Worm (Caenorhabditis elegans) whole organism, young adult: ENCODE data around the gene syd-9.

Experiments
- B0019.2 ChIP-seq: fragments of 200-800 bp; sonication (Bioruptor generic); conservative IDR thresholded peaks from 2 replicates; pipeline ENCODE4 v1.3.6; 2022; ENCODE audit warnings: missing genetic modification reagents, missing genetic modification characterization, missing compliant biosample characterization
- C06A6.2 ChIP-seq: fragments of 200-800 bp; sonication (Bioruptor generic); conservative IDR thresholded peaks from 2 replicates; pipeline ENCODE4 v1.3.6; 2022; ENCODE audit warnings: missing genetic modification characterization, missing compliant biosample characterization
- C17E4.6 ChIP-seq: fragments of 200-800 bp; sonication (Bioruptor generic); IDR thresholded peaks from 2 replicates; pipeline ENCODE4 v1.3.6; 2022; ENCODE audit warnings: missing genetic modification reagents, missing genetic modification characterization, missing compliant biosample characterization
- F22D6.2 ChIP-seq: sonication (generic microtip); optimal IDR thresholded peaks from 2 replicates; lab custom pipeline; 2016; ENCODE audit warnings: mild to moderate bottlenecking, missing genetic modification characterization, missing compliant biosample characterization
- F23B12.7 ChIP-seq: sonication (generic microtip); optimal IDR thresholded peaks from 2 replicates; lab custom pipeline; 2017; ENCODE audit warnings: missing genetic modification characterization, mild to moderate bottlenecking, missing compliant biosample characterization, antibody characterized with exemption, moderate library complexity; ENCODE audit not compliant: insufficient read depth
- F37B4.10 ChIP-seq: fragments of 200-800 bp; sonication (Bioruptor generic); IDR thresholded peaks from 2 replicates; pipeline ENCODE4 v1.3.6; 2022; ENCODE audit warnings: missing genetic modification characterization, missing compliant biosample characterization
- F49E8.2 ChIP-seq: sonication (generic microtip); optimal IDR thresholded peaks from 3 replicates; lab custom pipeline; 2017; ENCODE audit warnings: missing genetic modification characterization, mild to moderate bottlenecking, missing compliant biosample characterization, antibody characterized with exemption, moderate library complexity; ENCODE audit not compliant: insufficient read depth
- F55B11.4 ChIP-seq: sonication (generic microtip); optimal IDR thresholded peaks from 2 replicates; lab custom pipeline; 2016; ENCODE audit warnings: missing compliant biosample characterization, missing genetic modification characterization, borderline replicate concordance; ENCODE audit not compliant: insufficient read depth
- F57A8.1 ChIP-seq: fragments of 200-800 bp; sonication (Bioruptor generic); optimal IDR thresholded peaks from 2 replicates; lab custom pipeline; 2018; ENCODE audit warnings: mild to moderate bottlenecking, missing genetic modification characterization, moderate library complexity, missing compliant biosample characterization
- F57C9.4 ChIP-seq: sonication (generic microtip); optimal IDR thresholded peaks from 2 replicates; lab custom pipeline; 2017; ENCODE audit warnings: mild to moderate bottlenecking, missing genetic modification characterization, missing compliant biosample characterization
- K11D2.4 ChIP-seq: fragments of 200-800 bp; sonication (Bioruptor generic); IDR thresholded peaks from 2 replicates; pipeline ENCODE4 v1.3.6; 2022; ENCODE audit warnings: missing genetic modification reagents, missing genetic modification characterization, missing compliant biosample characterization
- T26A5.8 ChIP-seq: sonication (generic microtip); optimal IDR thresholded peaks from 2 replicates; lab custom pipeline; 2016; ENCODE audit warnings: missing genetic modification characterization, missing compliant biosample characterization
- Y79H2A.3 ChIP-seq: fragments of 200-800 bp; sonication (Bioruptor generic); conservative IDR thresholded peaks from 2 replicates; pipeline ENCODE4 v1.3.6; 2022; ENCODE audit warnings: missing genetic modification reagents, missing genetic modification characterization, missing compliant biosample characterization
- akir-1 ChIP-seq: fragments of 200-800 bp; sonication (Bioruptor generic); optimal IDR thresholded peaks from 2 replicates; lab custom pipeline; 2018; ENCODE audit warnings: mild to moderate bottlenecking, missing genetic modification characterization, moderate library complexity, missing compliant biosample characterization
- attf-3 ChIP-seq: fragments of 200-800 bp; sonication (Bioruptor generic); conservative IDR thresholded peaks from 2 replicates; pipeline ENCODE4 v1.3.6; 2022; ENCODE audit warnings: missing genetic modification reagents, missing genetic modification characterization, missing compliant biosample characterization
- attf-5 ChIP-seq: fragments of 200-800 bp; sonication (Bioruptor generic); optimal IDR thresholded peaks from 2 replicates; lab custom pipeline; 2018; ENCODE audit warnings: mild to moderate bottlenecking, missing genetic modification characterization, missing compliant biosample characterization
- attf-6 ChIP-seq: fragments of 200-800 bp; sonication (Bioruptor generic); IDR thresholded peaks from 2 replicates; pipeline ENCODE4 v1.3.6; 2022; ENCODE audit warnings: missing genetic modification reagents, missing genetic modification characterization, missing compliant biosample characterization
- bed-2 ChIP-seq: fragments of 200-800 bp; sonication (Bioruptor generic); IDR thresholded peaks from 2 replicates; pipeline ENCODE4 v1.3.6; 2022; ENCODE audit warnings: missing genetic modification reagents, missing genetic modification characterization, missing compliant biosample characterization
- ccch-3 ChIP-seq: fragments of 200-800 bp; sonication (Bioruptor generic); optimal IDR thresholded peaks from 2 replicates; lab custom pipeline; 2018; ENCODE audit warnings: mild to moderate bottlenecking, missing genetic modification characterization, missing compliant biosample characterization
- ceh-40 ChIP-seq: fragments of 200-800 bp; sonication (Bioruptor generic); IDR thresholded peaks from 2 replicates; pipeline ENCODE4 v1.3.6; 2022; ENCODE audit warnings: missing genetic modification characterization, missing compliant biosample characterization
- chd-7 ChIP-seq: sonication (generic microtip); optimal IDR thresholded peaks from 2 replicates; lab custom pipeline; 2016; ENCODE audit warnings: mild to moderate bottlenecking, missing genetic modification characterization, moderate library complexity, missing compliant biosample characterization
- dox-1 ChIP-seq: fragments of 200-800 bp; sonication (Bioruptor generic); IDR thresholded peaks from 2 replicates; pipeline ENCODE4 v1.3.6; 2022; ENCODE audit warnings: missing genetic modification reagents, missing genetic modification characterization, missing compliant biosample characterization
- egl-18 ChIP-seq: fragments of 200-800 bp; sonication (Bioruptor generic); IDR thresholded peaks from 2 replicates; pipeline ENCODE4 v1.3.6; 2022; ENCODE audit warnings: missing genetic modification reagents, missing genetic modification characterization, missing compliant biosample characterization
- egl-44 ChIP-seq: fragments of 200-800 bp; sonication (Bioruptor generic); IDR thresholded peaks from 2 replicates; pipeline ENCODE4 v1.3.6; 2022; ENCODE audit warnings: missing genetic modification reagents, missing genetic modification characterization, missing compliant biosample characterization
- gei-17 ChIP-seq: fragments of 200-800 bp; sonication (Bioruptor generic); optimal IDR thresholded peaks from 2 replicates; lab custom pipeline; 2018; ENCODE audit warnings: mild to moderate bottlenecking, missing genetic modification characterization, missing compliant biosample characterization
- hmg-1.2 ChIP-seq: fragments of 200-800 bp; sonication (Bioruptor generic); IDR thresholded peaks from 2 replicates; pipeline ENCODE4 v1.3.6; 2022; ENCODE audit warnings: missing genetic modification reagents, missing genetic modification characterization, missing compliant biosample characterization
- hrde-1 ChIP-seq: sonication (generic microtip); optimal IDR thresholded peaks from 2 replicates; lab custom pipeline; 2016; ENCODE audit warnings: missing genetic modification characterization, mild to moderate bottlenecking, missing compliant biosample characterization, moderate library complexity, missing genotype, missing genetic modification reagents, borderline replicate concordance
- hsf-1 ChIP-seq: fragments of 200-800 bp; sonication (Bioruptor generic); IDR thresholded peaks from 2 replicates; pipeline ENCODE4 v1.3.6; 2022; ENCODE audit warnings: missing genetic modification reagents, missing genetic modification characterization, missing compliant biosample characterization
- lin-54 ChIP-seq: fragments of 200-800 bp; sonication (Bioruptor generic); optimal IDR thresholded peaks from 2 replicates; lab custom pipeline; 2018; ENCODE audit warnings: mild to moderate bottlenecking, missing genetic modification characterization, missing compliant biosample characterization
- lsl-1 ChIP-seq: fragments of 200-800 bp; sonication (Bioruptor generic); optimal IDR thresholded peaks from 2 replicates; lab custom pipeline; 2018; ENCODE audit warnings: mild to moderate bottlenecking, missing genetic modification characterization, moderate library complexity, missing compliant biosample characterization
- lsy-27 ChIP-seq: sonication (generic microtip); optimal IDR thresholded peaks from 2 replicates; lab custom pipeline; 2017; ENCODE audit warnings: missing genetic modification characterization, mild to moderate bottlenecking, missing compliant biosample characterization, antibody characterized with exemption, missing genotype, borderline replicate concordance; ENCODE audit not compliant: insufficient read depth
- madf-10 ChIP-seq: sonication (generic microtip); optimal IDR thresholded peaks from 2 replicates; lab custom pipeline; 2016; ENCODE audit warnings: mild to moderate bottlenecking, missing genetic modification characterization, missing compliant biosample characterization
- madf-8 ChIP-seq: fragments of 200-800 bp; sonication (Bioruptor generic); conservative IDR thresholded peaks from 2 replicates; pipeline ENCODE4 v1.3.6; 2022; ENCODE audit warnings: missing genetic modification reagents, missing genetic modification characterization, missing compliant biosample characterization
- mcd-1 ChIP-seq: fragments of 200-800 bp; sonication (Bioruptor generic); IDR thresholded peaks from 2 replicates; pipeline ENCODE4 v1.3.6; 2022; ENCODE audit warnings: missing genetic modification reagents, missing genetic modification characterization, missing compliant biosample characterization
- mes-4 ChIP-seq: sonication (generic microtip); optimal IDR thresholded peaks from 2 replicates; lab custom pipeline; 2016; ENCODE audit warnings: missing genotype, missing genetic modification characterization, missing compliant biosample characterization
- nfya-1 ChIP-seq: sonication (generic microtip); optimal IDR thresholded peaks from 2 replicates; lab custom pipeline; 2017; ENCODE audit warnings: antibody characterized with exemption, missing compliant biosample characterization, missing genetic modification characterization, borderline replicate concordance; ENCODE audit not compliant: insufficient read depth
- nhr-120 ChIP-seq: fragments of 200-800 bp; sonication (Bioruptor generic); IDR thresholded peaks from 2 replicates; pipeline ENCODE4 v1.3.6; 2022; ENCODE audit warnings: missing genetic modification characterization, missing compliant biosample characterization
- nhr-80 ChIP-seq: sonication (generic microtip); optimal IDR thresholded peaks from 2 replicates; lab custom pipeline; 2016; ENCODE audit warnings: missing genetic modification characterization, missing compliant biosample characterization
- repo-1 ChIP-seq: sonication (generic microtip); optimal IDR thresholded peaks from 2 replicates; lab custom pipeline; 2017; ENCODE audit warnings: mild to moderate bottlenecking, missing genetic modification characterization, missing compliant biosample characterization
- sea-2 ChIP-seq: fragments of 200-800 bp; sonication (Bioruptor generic); IDR thresholded peaks from 2 replicates; pipeline ENCODE4 v1.3.6; 2022; ENCODE audit warnings: missing genetic modification characterization, missing compliant biosample characterization
- snpc-1.1 ChIP-seq: sonication (generic microtip); optimal IDR thresholded peaks from 2 replicates; lab custom pipeline; 2017; ENCODE audit warnings: missing genetic modification characterization, mild to moderate bottlenecking, missing compliant biosample characterization, antibody characterized with exemption, moderate library complexity, missing genotype, missing genetic modification reagents; ENCODE audit not compliant: insufficient read depth
- zim-3 ChIP-seq: sonication (generic microtip); optimal IDR thresholded peaks from 2 replicates; lab custom pipeline; 2017; ENCODE audit warnings: mild to moderate bottlenecking, missing genetic modification characterization, moderate library complexity, missing compliant biosample characterization
- ztf-18 ChIP-seq: sonication (generic microtip); optimal IDR thresholded peaks from 2 replicates; lab custom pipeline; 2016; ENCODE audit warnings: missing genotype, mild to moderate bottlenecking, missing genetic modification characterization, missing compliant biosample characterization
- ztf-26 ChIP-seq: sonication (generic microtip); optimal IDR thresholded peaks from 2 replicates; lab custom pipeline; 2017; ENCODE audit warnings: missing genetic modification characterization, missing compliant biosample characterization

Gene syd-9

ce11 chrX:7260327-7261019 is 42.6 kb downstream of the syd-9 start, which contains the start of gene lact-1:
Gene lact-1, minus strand, starts transcription at chrX:7260377.
- TF ChIP-seq ccch-3 (GFP tag; lab: Kevin White, UChicago) (no peak), nhr-120 (GFP tag; lab: Robert Waterston, UW) (no peak), nhr-80 (peak; percentile 1), zim-3 (no peak)

ce11 chrX:7264591-7265306 is 46.9 kb downstream of the syd-9 start:
- TF ChIP-seq sea-2 (no peak), attf-6 (no peak), ztf-18 (tag; lab: Kevin White, UChicago) (peak; percentile 66), lin-54 (GFP tag; lab: Kevin White, UChicago) (no peak), mcd-1 (GFP tag; lab: Robert Waterston, UW) (peak; percentile 78), F57A8.1 (GFP tag; lab: Kevin White, UChicago) (no peak), T26A5.8 (tag; lab: Kevin White, UChicago) (no peak), attf-5 (GFP tag; lab: Kevin White, UChicago) (peak; percentile 84), hsf-1 (no peak), lsl-1 (GFP tag; lab: Kevin White, UChicago) (no peak), F49E8.2 (tag; lab: Kevin White, UChicago) (no peak), mes-4 (tag; lab: Kevin White, UChicago) (peak; percentile 7), chd-7 (tag; lab: Kevin White, UChicago) (peak; percentile 64), madf-8 (GFP tag; lab: Robert Waterston, UW) (no peak), egl-44 (GFP tag; lab: Robert Waterston, UW) (no peak), F55B11.4 (tag; lab: Kevin White, UChicago) (no peak), hrde-1 (no peak), ceh-40 (GFP tag; lab: Robert Waterston, UW) (no peak), F57C9.4 (tag; lab: Kevin White, UChicago) (no peak), egl-18 (GFP tag; lab: Robert Waterston, UW) (0 out of 2 replicates have a peak, but pooled peaks have one; percentile 16), K11D2.4 (GFP tag; lab: Robert Waterston, UW) (peak; percentile 81), Y79H2A.3 (no peak), nfya-1 (tag; lab: Kevin White, UChicago) (no peak), repo-1 (no peak), bed-2 (GFP tag; lab: Robert Waterston, UW) (no peak), ztf-26 (tag; lab: Kevin White, UChicago) (peak; percentile 88), dox-1 (GFP tag; lab: Robert Waterston, UW) (peak; percentile 92; the same call in 1 of the 2 replicates), lsy-27 (tag; lab: Kevin White, UChicago) (no peak), madf-10 (tag; lab: Kevin White, UChicago) (peak; percentile 69), C17E4.6 (GFP tag; lab: Robert Waterston, UW) (peak; percentile 17; the same call in 1 of the 2 replicates), attf-3 (no peak), hmg-1.2 (GFP tag; lab: Robert Waterston, UW) (peak; percentile 77), F37B4.10 (GFP tag; lab: Robert Waterston, UW) (no peak), C06A6.2 (no peak), F22D6.2 (tag; lab: Kevin White, UChicago) (peak; percentile 2), F23B12.7 (tag; lab: Kevin White, UChicago) (peak; percentile 53), akir-1 (no peak), snpc-1.1 (tag; lab: Kevin White, UChicago) (no peak), gei-17 (GFP tag; lab: Kevin White, UChicago) (peak; percentile 80), B0019.2 (GFP tag; lab: Robert Waterston, UW) (no peak)
